Worm (Caenorhabditis elegans): Measurements from ENCODE around the gene glb-24.

DNA sequence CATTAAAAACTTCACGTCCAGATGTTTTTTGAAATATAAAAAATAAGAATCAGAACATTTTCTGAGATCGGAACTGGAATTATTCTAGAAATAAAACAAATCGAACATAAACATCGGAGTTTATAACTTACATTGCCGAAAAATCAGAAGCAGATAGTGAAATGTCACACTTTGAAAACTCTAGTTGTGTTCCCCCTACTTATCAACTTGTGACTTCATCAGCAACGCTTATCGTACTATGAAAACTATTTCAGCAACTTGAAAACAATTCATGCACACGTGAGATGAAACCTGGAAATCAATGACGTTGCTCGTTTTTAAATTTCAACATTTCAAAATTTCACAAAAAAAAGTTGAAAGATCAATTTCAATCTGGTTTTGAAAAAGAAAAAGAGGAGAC is 9.1 kb downstream of the glb-24 start:
- TF ChIP-seq elt-3 (tag; optimal IDR thresholded peaks at IDR 0.05) (no peak), zag-1 (tag; optimal IDR thresholded peaks at IDR 0.05) (no peak), C34F6.9 (tag; optimal IDR thresholded peaks at IDR 0.05) (no peak), lsy-2 (tag; optimal IDR thresholded peaks at IDR 0.05) (no peak), ZK546.5 (tag; optimal IDR thresholded peaks at IDR 0.05) (no peak), egl-27 (tag; optimal IDR thresholded peaks at IDR 0.05) (no peak), nhr-11 (tag; optimal IDR thresholded peaks at IDR 0.05) (no peak), ama-1 (optimal IDR thresholded peaks at IDR 0.05) (no peak), fos-1 (tag; optimal IDR thresholded peaks at IDR 0.05) (peak; percentile 48), nhr-12 (tag; optimal IDR thresholded peaks at IDR 0.05) (no peak), nhr-23 (tag; optimal IDR thresholded peaks at IDR 0.05) (no peak), ztf-11 (tag; optimal IDR thresholded peaks at IDR 0.05) (no peak), unc-62 (GFP tag; optimal IDR thresholded peaks at IDR 0.05) (no peak)
